Worm (Caenorhabditis elegans): Measurements from ENCODE around the gene F09A5.2.

F09A5.2 gene

ce11 chrX:13104966-13105365 lies 29.9 kb upstream of the F09A5.2 start, which contains the start of gene F17H10.1:
TSS of gene F17H10.1 (plus strand) at chrX:13105241.
- TF ChIP-seq fax-1 (tag; optimal IDR thresholded peaks at IDR 0.05) (no peak), tbx-2 (tag; optimal IDR thresholded peaks at IDR 0.05) (peak; percentile 61), hlh-30 (tag; optimal IDR thresholded peaks at IDR 0.05; ENCODE audit: insufficient read depth) (peak; percentile 93), pqm-1 (tag; optimal IDR thresholded peaks at IDR 0.05) (peak; percentile 53), sdc-2 (tag; optimal IDR thresholded peaks at IDR 0.05) (no peak), syd-9 (tag; optimal IDR thresholded peaks at IDR 0.05) (no peak), ceh-31 (tag; optimal IDR thresholded peaks at IDR 0.05) (peak; percentile 76), elt-4 (tag; optimal IDR thresholded peaks at IDR 0.05) (no peak), ceh-34 (tag; optimal IDR thresholded peaks at IDR 0.05) (no peak), ceh-18 (tag; optimal IDR thresholded peaks at IDR 0.05) (peak; percentile 10), lin-11 (tag; optimal IDR thresholded peaks at IDR 0.05) (no peak), ahr-1 (tag; optimal IDR thresholded peaks at IDR 0.05) (no peak), ztf-16 (tag; optimal IDR thresholded peaks at IDR 0.05) (no peak), sox-2 (GFP tag; IDR thresholded peaks at IDR 0.05) (no peak), C08G9.2 (tag; optimal IDR thresholded peaks at IDR 0.05) (peak; percentile 53), zip-5 (tag; optimal IDR thresholded peaks at IDR 0.05) (no peak), gmeb-2 (tag; optimal IDR thresholded peaks at IDR 0.05) (no peak), ceh-9 (tag; optimal IDR thresholded peaks at IDR 0.05) (no peak), Y22D7AL.16 (tag; optimal IDR thresholded peaks at IDR 0.05) (no peak), ceh-45 (GFP tag; IDR thresholded peaks at IDR 0.05) (no peak), nhr-11 (tag; optimal IDR thresholded peaks at IDR 0.05) (no peak), unc-42 (tag; optimal IDR thresholded peaks at IDR 0.05) (no peak), ets-4 (tag; optimal IDR thresholded peaks at IDR 0.05) (peak; percentile 70), nhr-232 (tag; optimal IDR thresholded peaks at IDR 0.05) (no peak), pha-4 (tag; optimal IDR thresholded peaks at IDR 0.05) (no peak), hlh-8 (tag; optimal IDR thresholded peaks at IDR 0.05) (peak; percentile 9), fkh-6 (tag; optimal IDR thresholded peaks at IDR 0.05) (no peak), ceh-2 (tag; optimal IDR thresholded peaks at IDR 0.05) (peak; percentile 57), ceh-19 (GFP tag; optimal IDR thresholded peaks at IDR 0.05) (no peak), ama-1 (optimal IDR thresholded peaks at IDR 0.05) (no peak), ceh-48 (tag; optimal IDR thresholded peaks at IDR 0.05) (no peak), tbx-7 (tag; optimal IDR thresholded peaks at IDR 0.05) (peak; percentile 29), K02D7.2 (tag; optimal IDR thresholded peaks at IDR 0.05) (no peak), hlh-13 (GFP tag; optimal IDR thresholded peaks at IDR 0.05) (no peak), pha-2 (tag; optimal IDR thresholded peaks at IDR 0.05) (no peak), fkh-10 (GFP tag; optimal IDR thresholded peaks at IDR 0.05) (no peak), unc-55 (GFP tag; optimal IDR thresholded peaks at IDR 0.05) (peak; percentile 19), odd-2 (tag; optimal IDR thresholded peaks at IDR 0.05) (no peak), dve-1 (tag; optimal IDR thresholded peaks at IDR 0.05) (no peak), pag-3 (tag; optimal IDR thresholded peaks at IDR 0.05; ENCODE audit: borderline replicate concordance) (no peak), pax-1 (tag; optimal IDR thresholded peaks at IDR 0.05) (no peak), F13H6.1 (tag; optimal IDR thresholded peaks at IDR 0.05) (no peak), K09A11.1 (tag; optimal IDR thresholded peaks at IDR 0.05; ENCODE audit: insufficient read depth) (no peak), ceh-6 (GFP tag; optimal IDR thresholded peaks at IDR 0.05) (no peak), ceh-30 (tag; optimal IDR thresholded peaks at IDR 0.05) (no peak), che-1 (tag; optimal IDR thresholded peaks at IDR 0.05) (no peak), elt-2 (tag; optimal IDR thresholded peaks at IDR 0.05) (peak; percentile 56), hlh-15 (tag; optimal IDR thresholded peaks at IDR 0.05) (no peak), rnt-1 (tag; optimal IDR thresholded peaks at IDR 0.05) (peak; percentile 60), ttx-3 (tag; optimal IDR thresholded peaks at IDR 0.05) (no peak)

Measured in whole organism, late embryonic.